Fruit fly (Drosophila melanogaster): Measurements from ENCODE around the gene CG11983.

Gene CG11983

dm6 chr3R:9050519-9051119, 42.5 kb downstream of the CG11983 start, which contains the start of gene Nmdmc (continued):
- TF ChIP-seq nerfin-1 (tag; optimal IDR thresholded peaks at IDR 0.05) (peak; percentile 87), CG2202 (tag; optimal IDR thresholded peaks at IDR 0.05) (no peak), sima (GFP tag; optimal IDR thresholded peaks at IDR 0.05) (no peak), gcm (GFP tag; optimal IDR thresholded peaks at IDR 0.05) (no peak), CG7745 (tag; optimal IDR thresholded peaks at IDR 0.05) (no peak), CG8359 (GFP tag; optimal IDR thresholded peaks at IDR 0.05; ENCODE audit: borderline replicate concordance) (no peak), Asciz (GFP tag; optimal IDR thresholded peaks at IDR 0.05) (no peak), CG17612 (GFP tag; IDR thresholded peaks at IDR 0.05) (no peak), CG10267 (tag; optimal IDR thresholded peaks at IDR 0.05) (peak; percentile 55), mirr (GFP tag; optimal IDR thresholded peaks at IDR 0.05) (no peak), MESR4 (GFP tag; optimal IDR thresholded peaks at IDR 0.05) (peak; percentile 80), CG4617 (GFP tag; optimal IDR thresholded peaks at IDR 0.05; ENCODE audit: borderline replicate concordance) (peak; percentile 66), CG17186 (GFP tag; optimal IDR thresholded peaks at IDR 0.05) (peak; percentile 13), CG10543 (GFP tag; optimal IDR thresholded peaks at IDR 0.05) (no peak), mld (GFP tag; IDR thresholded peaks at IDR 0.05; ENCODE audit: partially characterized antibody) (no peak), Kr (GFP tag; optimal IDR thresholded peaks at IDR 0.05) (peak; percentile 1), Pdp1 (GFP tag; optimal IDR thresholded peaks at IDR 0.05) (peak in 1 of 2 experiments; percentile 5), Aef1 (GFP tag; IDR thresholded peaks at IDR 0.05) (no peak), pros (GFP tag; optimal IDR thresholded peaks at IDR 0.05) (no peak), her (GFP tag; optimal IDR thresholded peaks at IDR 0.05) (no peak), dimm (GFP tag; IDR thresholded peaks at IDR 0.05) (no peak), schlank (tag; optimal IDR thresholded peaks at IDR 0.05) (no peak), stwl (tag; optimal IDR thresholded peaks at IDR 0.05) (peak; percentile 77), Drgx (GFP tag; IDR thresholded peaks at IDR 0.05) (no peak), ftz-f1 (GFP tag; optimal IDR thresholded peaks at IDR 0.05) (no peak), CG34422 (GFP tag; IDR thresholded peaks at IDR 0.05) (no peak), bbx (GFP tag; IDR thresholded peaks at IDR 0.05; ENCODE audit: partially characterized antibody) (no peak), stc (GFP tag; IDR thresholded peaks at IDR 0.05) (no peak), Dfd (GFP tag; optimal IDR thresholded peaks at IDR 0.05) (no peak), crp (GFP tag; optimal IDR thresholded peaks at IDR 0.05) (no peak), CG7786 (GFP tag; optimal IDR thresholded peaks at IDR 0.05) (no peak), CG32767 (GFP tag; IDR thresholded peaks at IDR 0.05) (no peak), Scr (GFP tag; IDR thresholded peaks at IDR 0.05; ENCODE audit: partially characterized antibody) (no peak), knrl (GFP tag; IDR thresholded peaks at IDR 0.05; ENCODE audit: partially characterized antibody) (no peak), YL-1 (GFP tag; optimal IDR thresholded peaks at IDR 0.05) (peak; percentile 38), H2.0 (GFP tag; IDR thresholded peaks at IDR 0.05) (no peak), tx (GFP tag; optimal IDR thresholded peaks at IDR 0.05) (no peak), Taf1 (GFP tag; IDR thresholded peaks at IDR 0.05) (no peak), HmgZ (tag; optimal IDR thresholded peaks at IDR 0.05) (peak; percentile 26), CG4854 (GFP tag; optimal IDR thresholded peaks at IDR 0.05) (no peak), CTCF (GFP tag; optimal IDR thresholded peaks at IDR 0.05) (peak; percentile 18), phol (tag; optimal IDR thresholded peaks at IDR 0.05) (peak; percentile 62), CG10274 (GFP tag; optimal IDR thresholded peaks at IDR 0.05) (no peak), twi (tag; optimal IDR thresholded peaks at IDR 0.05) (no peak), CG9932 (GFP tag; IDR thresholded peaks at IDR 0.05) (no peak), grau (tag; optimal IDR thresholded peaks at IDR 0.05) (peak; percentile 23), ems (GFP tag; optimal IDR thresholded peaks at IDR 0.05) (no peak), CG14860 (GFP tag; IDR thresholded peaks at IDR 0.05; ENCODE audit: partially characterized antibody) (no peak), CG2712 (tag; optimal IDR thresholded peaks at IDR 0.05) (peak; percentile 25), nmo (GFP tag; optimal IDR thresholded peaks at IDR 0.05) (peak; percentile 51)

All from whole organism, embryonic.